Fruit fly (Drosophila melanogaster): ENCODE measurements around the gene CG6686.

The CG6686 gene

dm6 chr2L:11942826-11943225 lies 45.0 kb downstream of the CG6686 start (continued):
- TF ChIP-seq mirr (GFP tag; optimal IDR thresholded peaks at IDR 0.05) (peak; percentile 0), da (GFP tag; optimal IDR thresholded peaks at IDR 0.05) (no peak), CG11504 (tag; optimal IDR thresholded peaks at IDR 0.05) (no peak), exex (tag; optimal IDR thresholded peaks at IDR 0.05) (peak; percentile 68), CG12942 (GFP tag; optimal IDR thresholded peaks at IDR 0.05) (no peak), CG34376 (GFP tag; optimal IDR thresholded peaks at IDR 0.05) (peak; percentile 55)

DNA sequence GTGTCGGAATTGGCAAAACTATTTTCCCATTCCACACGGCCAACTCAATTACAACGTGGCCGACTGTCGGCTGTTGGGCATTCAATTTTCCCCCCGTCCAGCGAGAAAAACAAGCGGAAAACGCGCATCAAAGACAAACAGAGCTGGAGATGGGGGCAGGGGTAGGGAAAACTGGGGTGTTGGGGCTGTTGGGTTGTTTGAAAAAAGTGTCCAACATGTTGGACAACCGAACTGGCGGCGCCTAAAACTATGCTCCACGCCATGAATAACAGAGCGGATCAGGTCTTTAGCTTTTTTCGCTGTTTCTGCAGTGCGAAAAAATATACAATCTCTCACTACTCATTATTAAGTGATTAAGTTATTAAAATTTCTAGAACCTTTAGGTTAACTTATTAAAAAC lies 45.6 kb downstream of the CG6686 start:
- peak; percentile 1 for TF ChIP-seq CTCF (GFP tag; optimal IDR thresholded peaks at IDR 0.05)
- no peak for TF ChIP-seq CG17829 (tag; optimal IDR thresholded peaks at IDR 0.05)
- TF ChIP-seq kah (GFP tag; optimal IDR thresholded peaks at IDR 0.05) = no peak
- peak; percentile 28 for TF ChIP-seq gem (tag; optimal IDR thresholded peaks at IDR 0.05)
- TF ChIP-seq CG5180 (GFP tag; optimal IDR thresholded peaks at IDR 0.05) = peak; percentile 97
- TF ChIP-seq ERR (GFP tag; optimal IDR thresholded peaks at IDR 0.05) = no peak
- peak; percentile 3 for TF ChIP-seq CG11504 (tag; optimal IDR thresholded peaks at IDR 0.05)
- no peak for TF ChIP-seq tx (GFP tag; optimal IDR thresholded peaks at IDR 0.05)
- TF ChIP-seq CG6765 (GFP tag; optimal IDR thresholded peaks at IDR 0.05) = no peak
- no peak for TF ChIP-seq caup (GFP tag; optimal IDR thresholded peaks at IDR 0.05; ENCODE audit: severe bottlenecking)
- TF ChIP-seq Drgx (GFP tag; IDR thresholded peaks at IDR 0.05) = peak; percentile 50; the same call in 1 of the 2 replicates
- TF ChIP-seq CG10959 (GFP tag; IDR thresholded peaks at IDR 0.05) = no peak
- 0 out of 2 replicates have a peak, but pooled peaks have one; percentile 10 for TF ChIP-seq E2f1 (GFP tag; IDR thresholded peaks at IDR 0.05)
- no peak for TF ChIP-seq lov (optimal IDR thresholded peaks at IDR 0.05)
- TF ChIP-seq lov (GFP tag; IDR thresholded peaks at IDR 0.05) = no peak

DNA sequence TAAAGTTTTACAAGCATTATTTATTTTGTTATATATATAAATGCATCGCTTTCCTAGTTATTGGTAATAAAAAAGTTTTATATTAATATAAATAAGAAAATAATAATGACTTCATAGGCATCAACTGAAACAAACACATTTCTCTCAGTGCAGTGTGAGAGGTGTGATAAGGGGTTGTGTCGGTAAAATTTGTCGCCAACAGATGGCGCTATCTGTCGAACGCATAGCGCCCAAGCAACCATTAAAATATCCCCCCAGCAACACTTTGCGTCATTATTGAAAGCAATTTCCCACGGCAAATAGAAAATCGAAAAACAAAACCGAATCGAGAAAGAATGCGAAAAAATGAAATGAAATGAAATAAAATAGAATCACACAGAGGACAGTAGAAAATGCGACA lies 47.2 kb downstream of the CG6686 start:
- TF ChIP-seq CG1602 (GFP tag; optimal IDR thresholded peaks at IDR 0.05) (no peak), az2 (GFP tag; optimal IDR thresholded peaks at IDR 0.05) (peak; percentile 7), CG5180 (GFP tag; optimal IDR thresholded peaks at IDR 0.05) (peak; percentile 64), lmd (GFP tag; IDR thresholded peaks at IDR 0.05) (peak; percentile 11; the same call in 1 of the 2 replicates), CG11504 (tag; optimal IDR thresholded peaks at IDR 0.05) (peak; percentile 31), esg (GFP tag; conservative IDR thresholded peaks at IDR 0.05) (0 out of 2 replicates have a peak, but pooled peaks have one; percentile 6), CG6689 (GFP tag; IDR thresholded peaks at IDR 0.05) (0 out of 2 replicates have a peak, but pooled peaks have one; percentile 22), gem (tag; optimal IDR thresholded peaks at IDR 0.05) (peak; percentile 52), chif (GFP tag; optimal IDR thresholded peaks at IDR 0.05) (no peak), Sox102F (GFP tag; optimal IDR thresholded peaks at IDR 0.05) (peak; percentile 26), HmgD (GFP tag; optimal IDR thresholded peaks at IDR 0.05) (no peak), Dbx (GFP tag; IDR thresholded peaks at IDR 0.05) (0 out of 3 replicates have a peak, but pooled peaks have one; percentile 23), CTCF (GFP tag; optimal IDR thresholded peaks at IDR 0.05) (peak; percentile 85), Max (GFP tag; optimal IDR thresholded peaks at IDR 0.05) (no peak), Hr51 (GFP tag; optimal IDR thresholded peaks at IDR 0.05) (peak in 1 of 2 experiments; percentile 13), gcm2 (GFP tag; optimal IDR thresholded peaks at IDR 0.05) (no peak), B-H1 (GFP tag; IDR thresholded peaks at IDR 0.05) (no peak)

DNA sequence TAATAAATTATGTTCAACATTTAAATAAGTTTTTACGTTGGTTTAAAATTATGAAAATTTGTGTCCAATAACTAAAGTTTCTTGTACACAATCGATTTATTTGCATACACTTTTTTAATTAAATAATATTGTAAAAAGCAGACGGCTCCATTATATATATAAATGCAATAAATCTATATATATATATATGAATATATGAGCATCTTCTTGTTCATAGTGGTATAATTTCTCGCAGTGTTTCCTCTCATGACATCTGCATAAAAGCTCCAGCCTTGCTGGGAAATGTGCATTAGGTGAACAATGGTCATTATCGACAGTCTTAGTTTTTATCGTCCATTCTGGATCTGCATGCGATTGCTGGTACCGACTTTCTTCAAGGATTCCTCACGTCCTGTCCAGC lies 50.2 kb downstream of the CG6686 start, which contains the start of gene Or33c:
TSS of gene Or33c (plus strand) at position 301 of the 400 bp plus-strand sequence.
- TF ChIP-seq Atf6 (GFP tag; IDR thresholded peaks at IDR 0.05) = no peak
- no peak for TF ChIP-seq sqz (GFP tag; optimal IDR thresholded peaks at IDR 0.05)
- no peak for TF ChIP-seq lilli (GFP tag; optimal IDR thresholded peaks at IDR 0.05)

All from whole organism, embryonic.